Worm (Caenorhabditis elegans) whole organism, L4 larva: ENCODE measurements around the gene nck-1.

ENCODE experiments used
- F26F4.8 ChIP-seq: fragments of 200-800 bp; sonication (Bioruptor generic); conservative IDR thresholded peaks from 2 replicates; pipeline ENCODE4 v1.3.6; 2022; ENCODE audit warnings: missing genetic modification characterization, missing compliant biosample characterization
- F37D6.2 ChIP-seq: sonication (generic microtip); optimal IDR thresholded peaks from 2 replicates; lab custom pipeline; 2016; ENCODE audit warnings: mild to moderate bottlenecking, missing genetic modification characterization, missing compliant biosample characterization
- F49E8.2 ChIP-seq: sonication (generic microtip); optimal IDR thresholded peaks from 2 replicates; lab custom pipeline; 2016; ENCODE audit warnings: missing compliant biosample characterization, mild to moderate bottlenecking, missing genetic modification characterization, borderline replicate concordance
- T20F7.1 ChIP-seq: fragments of 200-800 bp; sonication (Bioruptor generic); optimal IDR thresholded peaks from 2 replicates; lab custom pipeline; 2018; ENCODE audit warnings: mild to moderate bottlenecking, missing genetic modification characterization, missing compliant biosample characterization
- T26A8.4 ChIP-seq: fragments of 200-800 bp; sonication (Bioruptor generic); IDR thresholded peaks from 2 replicates; pipeline ENCODE4 v1.3.6; 2022; ENCODE audit warnings: missing genetic modification characterization, missing compliant biosample characterization
- Y105C5A.15 ChIP-seq: fragments of 200-800 bp; sonication (Bioruptor generic); IDR thresholded peaks from 2 replicates; pipeline ENCODE4 v1.3.6; 2022; ENCODE audit warnings: missing genetic modification characterization, missing compliant biosample characterization
- Y5F2A.4 ChIP-seq: fragments of 200-800 bp; sonication (Bioruptor generic); optimal IDR thresholded peaks from 2 replicates; lab custom pipeline; 2018; ENCODE audit warnings: mild to moderate bottlenecking, missing genetic modification characterization, missing compliant biosample characterization
- Y75B8A.6 ChIP-seq: fragments of 200-800 bp; sonication (Bioruptor generic); IDR thresholded peaks from 2 replicates; pipeline ENCODE4 v1.3.6; 2022; ENCODE audit warnings: missing genetic modification reagents, missing genetic modification characterization, missing compliant biosample characterization
- ZK546.5 ChIP-seq, 2 experiments: sonication (generic microtip); optimal IDR thresholded peaks; 2 replicates each; lab custom pipeline; 2017; ENCODE audit warnings: missing biosample characterization in 2 of 2, missing genetic modification characterization in 2 of 2
- aha-1 ChIP-seq: fragments of 150-350 bp; peaks from one replicate; lab custom pipeline; 2014; ENCODE audit warnings: missing biosample characterization, missing genetic modification characterization
- aly-2 ChIP-seq: sonication (generic microtip); optimal IDR thresholded peaks from 2 replicates; lab custom pipeline; 2018; ENCODE audit warnings: missing biosample characterization, missing genetic modification characterization
- ama-1 ChIP-seq: fragments of 150-350 bp; optimal IDR thresholded peaks from 2 replicates; lab custom pipeline; 2014; ENCODE audit warnings: inconsistent platforms, mixed read lengths
- attf-4 ChIP-seq: sonication (generic microtip); optimal IDR thresholded peaks from 3 replicates; lab custom pipeline; 2017; ENCODE audit warnings: missing biosample characterization, missing genetic modification characterization
- ceh-20 ChIP-seq: fragments of 200-800 bp; sonication (Bioruptor generic); IDR thresholded peaks from 2 replicates; pipeline ENCODE4 v1.3.6; 2022; ENCODE audit warnings: missing genetic modification reagents, missing genetic modification characterization, missing compliant biosample characterization
- ceh-28 ChIP-seq: fragments of 150-350 bp; optimal IDR thresholded peaks from 2 replicates; lab custom pipeline; 2014; ENCODE audit warnings: missing biosample characterization, missing genetic modification reagents, missing genetic modification characterization
- ceh-32 ChIP-seq: sonication (generic microtip); optimal IDR thresholded peaks from 2 replicates; lab custom pipeline; 2016; ENCODE audit warnings: mild to moderate bottlenecking, missing genetic modification characterization, missing compliant biosample characterization; ENCODE audit not compliant: poor library complexity
- ceh-82 ChIP-seq: sonication (generic microtip); optimal IDR thresholded peaks from 2 replicates; lab custom pipeline; 2017; ENCODE audit warnings: missing biosample characterization, missing genetic modification characterization
- ces-1 ChIP-seq: fragments of 150-350 bp; sonication (generic microtip); optimal IDR thresholded peaks from 4 replicates; lab custom pipeline; 2014; ENCODE audit warnings: missing biosample characterization, missing genetic modification reagents, missing genetic modification characterization
- cey-2 ChIP-seq: sonication (generic microtip); optimal IDR thresholded peaks from 3 replicates; lab custom pipeline; 2017; ENCODE audit warnings: missing genetic modification characterization, mild to moderate bottlenecking, missing compliant biosample characterization, antibody characterized with exemption, borderline replicate concordance; ENCODE audit not compliant: insufficient read depth
- ctbp-1 ChIP-seq: fragments of 200-800 bp; sonication (Bioruptor generic); IDR thresholded peaks from 2 replicates; pipeline ENCODE4 v1.3.6; 2022; ENCODE audit warnings: missing genetic modification reagents, missing genetic modification characterization, missing compliant biosample characterization
- duxl-1 ChIP-seq: sonication (generic microtip); optimal IDR thresholded peaks from 2 replicates; lab custom pipeline; 2016; ENCODE audit warnings: mild to moderate bottlenecking, missing genetic modification characterization, moderate library complexity, missing compliant biosample characterization; ENCODE audit not compliant: poor library complexity
- dve-1 ChIP-seq: sonication (generic microtip); optimal IDR thresholded peaks from 2 replicates; lab custom pipeline; 2017; ENCODE audit warnings: antibody characterized with exemption, mild to moderate bottlenecking, missing genetic modification characterization, missing compliant biosample characterization; ENCODE audit not compliant: insufficient read depth
- egl-43 ChIP-seq: fragments of 200-800 bp; sonication (Bioruptor generic); IDR thresholded peaks from 2 replicates; pipeline ENCODE4 v1.3.6; 2022; ENCODE audit warnings: missing genetic modification reagents, missing genetic modification characterization, missing compliant biosample characterization
- hif-1 ChIP-seq, 2 experiments: sonication (generic microtip); optimal IDR thresholded peaks; 2 replicates each; lab custom pipeline; 2016 to 2017; ENCODE audit warnings: missing compliant biosample characterization in 2 of 2, missing genetic modification characterization in 2 of 2, missing genetic modification reagents in 2 of 2, missing genotype in 2 of 2, mild to moderate bottlenecking in 1 of 2
- hlh-11 ChIP-seq: fragments of 200-800 bp; sonication (Bioruptor generic); optimal IDR thresholded peaks from 2 replicates; lab custom pipeline; 2018; ENCODE audit warnings: mild to moderate bottlenecking, missing genetic modification characterization, missing compliant biosample characterization
- hlh-30 ChIP-seq: sonication (generic microtip); optimal IDR thresholded peaks from 2 replicates; lab custom pipeline; 2017; ENCODE audit warnings: antibody characterized with exemption, mild to moderate bottlenecking, missing genetic modification characterization, missing compliant biosample characterization; ENCODE audit not compliant: insufficient read depth
- lin-1 ChIP-seq: fragments of 200-800 bp; sonication (Bioruptor generic); IDR thresholded peaks from 2 replicates; pipeline ENCODE4 v1.3.6; 2022; ENCODE audit warnings: missing genetic modification reagents, missing genetic modification characterization, missing compliant biosample characterization
- lin-13 ChIP-seq: fragments of 150-350 bp; optimal IDR thresholded peaks from 2 replicates; lab custom pipeline; 2014; ENCODE audit warnings: missing biosample characterization, missing genetic modification reagents, missing genetic modification characterization
- lin-39 ChIP-seq: fragments of 150-350 bp; optimal IDR thresholded peaks from 2 replicates; lab custom pipeline; 2014; ENCODE audit warnings: missing biosample characterization, missing genetic modification reagents, missing genetic modification characterization
- madf-5 ChIP-seq, 2 experiments: fragments of 200-800 bp; sonication (Bioruptor generic); IDR thresholded peaks; 2 replicates each; pipeline ENCODE4 v1.3.6; 2022; ENCODE audit warnings: missing compliant biosample characterization in 2 of 2, missing genetic modification characterization in 2 of 2
- nhr-10 ChIP-seq: fragments of 150-350 bp; optimal IDR thresholded peaks from 2 replicates; lab custom pipeline; 2014; ENCODE audit warnings: missing biosample characterization, missing genetic modification characterization
- nhr-111 ChIP-seq: fragments of 200-800 bp; sonication (Bioruptor generic); optimal IDR thresholded peaks from 2 replicates; lab custom pipeline; 2018; ENCODE audit warnings: mild to moderate bottlenecking, missing genetic modification characterization, missing compliant biosample characterization
- nhr-41 ChIP-seq: fragments of 200-800 bp; sonication (Bioruptor generic); IDR thresholded peaks from 2 replicates; pipeline ENCODE4 v1.3.6; 2022; ENCODE audit warnings: missing genetic modification reagents, missing genetic modification characterization, missing compliant biosample characterization
- nhr-48 ChIP-seq: sonication (generic microtip); optimal IDR thresholded peaks from 2 replicates; lab custom pipeline; 2016; ENCODE audit warnings: mild to moderate bottlenecking, missing genetic modification characterization, missing compliant biosample characterization
- nhr-6 ChIP-seq: fragments of 150-350 bp; optimal IDR thresholded peaks from 2 replicates; lab custom pipeline; 2014; ENCODE audit warnings: missing biosample characterization, missing genetic modification characterization
- nhr-76 ChIP-seq: fragments of 150-350 bp; optimal IDR thresholded peaks from 2 replicates; lab custom pipeline; 2014; ENCODE audit warnings: missing biosample characterization, missing genetic modification characterization
- pqm-1 ChIP-seq: sonication (generic microtip); optimal IDR thresholded peaks from 2 replicates; lab custom pipeline; 2017; ENCODE audit warnings: missing biosample characterization, missing genetic modification characterization
- rbr-2 ChIP-seq: sonication (generic microtip); optimal IDR thresholded peaks from 2 replicates; lab custom pipeline; 2016; ENCODE audit warnings: missing genotype, missing genetic modification characterization, missing compliant biosample characterization
- saeg-2 ChIP-seq: fragments of 200-800 bp; sonication (Bioruptor generic); IDR thresholded peaks from 2 replicates; pipeline ENCODE4 v1.3.6; 2022; ENCODE audit warnings: missing genetic modification reagents, missing genetic modification characterization, missing compliant biosample characterization
- sdz-12 ChIP-seq: fragments of 200-800 bp; sonication (Bioruptor generic); optimal IDR thresholded peaks from 2 replicates; lab custom pipeline; 2018; ENCODE audit warnings: mild to moderate bottlenecking, missing genetic modification characterization, missing compliant biosample characterization
- snpc-4 ChIP-seq: fragments of 150-350 bp; optimal IDR thresholded peaks from 2 replicates; lab custom pipeline; 2014; ENCODE audit warnings: missing biosample characterization, missing genetic modification characterization
- tra-1 ChIP-seq: fragments of 200-800 bp; sonication (Bioruptor generic); IDR thresholded peaks from 2 replicates; pipeline ENCODE4 v1.3.6; 2022; ENCODE audit warnings: missing genetic modification reagents, missing genetic modification characterization, missing compliant biosample characterization
- unc-130 ChIP-seq: sonication (generic microtip); optimal IDR thresholded peaks from 2 replicates; lab custom pipeline; 2016; ENCODE audit warnings: missing genetic modification reagents, missing genetic modification characterization, missing compliant biosample characterization
- unc-39 ChIP-seq: sonication (generic microtip); optimal IDR thresholded peaks from 2 replicates; lab custom pipeline; 2017; ENCODE audit warnings: missing biosample characterization, missing genetic modification characterization
- zag-1 ChIP-seq: fragments of 150-350 bp; optimal IDR thresholded peaks from 2 replicates; lab custom pipeline; 2014; ENCODE audit warnings: missing biosample characterization, missing genetic modification characterization
- ztf-7 ChIP-seq: fragments of 150-350 bp; optimal IDR thresholded peaks from 2 replicates; lab custom pipeline; 2014; ENCODE audit warnings: missing biosample characterization, missing genetic modification characterization

Gene nck-1

ce11 chrX:4145051-4145826, 8.0 kb downstream of the nck-1 start (continued):
- peak; percentile 57; the same call in 1 of the 2 replicates for TF ChIP-seq ctbp-1 (GFP tag; lab: Robert Waterston, UW)
- peak; percentile 95 for TF ChIP-seq hlh-11 (tag; lab: Kevin White, UChicago)
- peak; percentile 35 to 83 for TF ChIP-seq hif-1 (tag; optimal IDR thresholded peaks at IDR 0.05; lab: Kevin White, UChicago)
- TF ChIP-seq aha-1 (tag; lab: Kevin White, UChicago): peak; percentile 100
- TF ChIP-seq nhr-76 (tag; lab: Kevin White, UChicago): no peak
- no peak for TF ChIP-seq Y105C5A.15
- TF ChIP-seq F37D6.2 (tag; lab: Kevin White, UChicago): peak; percentile 64
- peak; percentile 75 for TF ChIP-seq egl-43 (GFP tag; lab: Robert Waterston, UW)
- no peak for TF ChIP-seq attf-4 (tag; lab: Kevin White, UChicago)
- TF ChIP-seq lin-13 (GFP tag; lab: Kevin White, UChicago): peak; percentile 39
- TF ChIP-seq rbr-2 (tag; lab: Kevin White, UChicago): peak; percentile 54
- peak; percentile 47 for TF ChIP-seq dve-1
- TF ChIP-seq Y75B8A.6 (GFP tag; lab: Robert Waterston, UW): no peak
- TF ChIP-seq tra-1 (GFP tag; lab: Robert Waterston, UW): peak; percentile 29; the same call in 1 of the 2 replicates
- peak; percentile 15 for TF ChIP-seq ceh-28 (tag; lab: Kevin White, UChicago)
- TF ChIP-seq nhr-41: 0 out of 2 replicates have a peak, but pooled peaks have one; percentile 17
- TF ChIP-seq F49E8.2 (tag; lab: Kevin White, UChicago): no peak
- TF ChIP-seq nhr-10: peak; percentile 48
- peak; percentile 88 for TF ChIP-seq hlh-30 (tag; lab: Kevin White, UChicago)
- no peak for TF ChIP-seq nhr-111 (GFP tag; lab: Kevin White, UChicago)
- no peak for TF ChIP-seq pqm-1
- peak; percentile 45 for TF ChIP-seq duxl-1 (tag; lab: Kevin White, UChicago)
- 0 out of 4 replicates have a peak, but pooled peaks have one; percentile 32 to 56 for TF ChIP-seq madf-5 (GFP tag; IDR thresholded peaks at IDR 0.05; lab: Robert Waterston, UW)
- TF ChIP-seq Y5F2A.4: peak; percentile 40
- TF ChIP-seq lin-1 (GFP tag; lab: Robert Waterston, UW): peak; percentile 58; the same call in 1 of the 2 replicates
- TF ChIP-seq T20F7.1 (GFP tag; lab: Kevin White, UChicago): no peak
- TF ChIP-seq ceh-82 (tag; lab: Kevin White, UChicago): no peak
- no peak for TF ChIP-seq ces-1 (GFP tag; lab: Kevin White, UChicago)
- TF ChIP-seq F26F4.8 (GFP tag; lab: Robert Waterston, UW): no peak
- TF ChIP-seq, all 104 proteins: peak for 54

DNA sequence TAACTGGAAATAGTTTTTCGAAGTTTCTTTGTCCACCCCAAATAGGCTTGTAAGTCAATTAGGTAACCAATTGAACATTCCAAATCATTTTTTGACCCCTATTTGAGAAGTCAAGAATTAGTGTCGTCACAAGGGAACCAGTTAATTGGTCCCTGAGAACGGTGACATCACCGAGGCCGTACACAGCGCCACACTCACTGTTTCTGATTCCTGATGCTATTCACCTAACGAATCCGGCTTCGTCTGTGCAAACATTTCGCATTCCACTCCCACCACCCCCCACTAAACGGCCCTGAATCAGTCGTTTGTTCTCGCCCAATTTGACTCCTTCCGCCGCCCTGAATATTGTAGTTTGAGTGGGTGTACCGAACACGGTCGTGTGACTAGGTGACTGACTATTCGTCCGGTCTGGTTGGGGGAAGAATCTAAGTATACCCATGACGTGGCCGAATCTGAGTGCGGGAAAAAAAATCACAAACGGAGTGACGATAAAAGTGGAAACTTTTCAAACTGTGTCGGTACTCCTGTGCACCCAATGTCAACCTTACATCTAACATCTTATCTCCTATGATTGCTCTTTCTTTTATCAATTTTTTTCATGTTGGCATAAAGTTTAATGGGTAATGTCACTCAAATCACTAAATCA, 9.0 kb downstream of the nck-1 start:
- TF ChIP-seq ces-1 (GFP tag; lab: Kevin White, UChicago) (no peak), nhr-10 (no peak), lin-39 (tag; lab: Kevin White, UChicago) (no peak), unc-39 (no peak), nhr-6 (tag; lab: Kevin White, UChicago) (no peak), aly-2 (tag; lab: Kevin White, UChicago) (no peak), aha-1 (tag; lab: Kevin White, UChicago) (peak; percentile 80), hlh-11 (tag; lab: Kevin White, UChicago) (peak; percentile 73), zag-1 (tag; lab: Kevin White, UChicago) (no peak), dve-1 (peak; percentile 73), unc-130 (no peak), F49E8.2 (tag; lab: Kevin White, UChicago) (no peak), saeg-2 (GFP tag; lab: Robert Waterston, UW) (no peak), T26A8.4 (GFP tag; lab: Robert Waterston, UW) (peak; percentile 18; the same call in 1 of the 2 replicates), sdz-12 (GFP tag; lab: Kevin White, UChicago) (peak; percentile 15), T20F7.1 (GFP tag; lab: Kevin White, UChicago) (no peak), ztf-7 (no peak), cey-2 (tag; lab: Kevin White, UChicago) (no peak), ZK546.5 (tag; optimal IDR thresholded peaks at IDR 0.05; lab: Kevin White, UChicago) (no peak), ceh-32 (tag; lab: Kevin White, UChicago) (no peak), ama-1 (lab: Kevin White, UChicago) (no peak), nhr-76 (tag; lab: Kevin White, UChicago) (no peak), snpc-4 (tag; lab: Kevin White, UChicago) (no peak), ctbp-1 (GFP tag; lab: Robert Waterston, UW) (no peak), nhr-48 (tag; lab: Kevin White, UChicago) (peak; percentile 35), F26F4.8 (GFP tag; lab: Robert Waterston, UW) (no peak), ceh-20 (GFP tag; lab: Robert Waterston, UW) (no peak)
